Worm (Caenorhabditis elegans) whole organism, early embryonic: ENCODE data around the gene ttr-48.

ENCODE experiments used
- flt-1 ChIP-seq: fragments of 200-800 bp; sonication (Bioruptor generic); IDR thresholded peaks from 2 replicates; pipeline ENCODE4 v1.3.6; 2022; ENCODE audit warnings: missing genetic modification characterization, missing compliant biosample characterization
- hnd-1 ChIP-seq: sonication (generic microtip); optimal IDR thresholded peaks from 2 replicates; lab custom pipeline; 2016; ENCODE audit warnings: missing genetic modification characterization, missing compliant biosample characterization

DNA sequence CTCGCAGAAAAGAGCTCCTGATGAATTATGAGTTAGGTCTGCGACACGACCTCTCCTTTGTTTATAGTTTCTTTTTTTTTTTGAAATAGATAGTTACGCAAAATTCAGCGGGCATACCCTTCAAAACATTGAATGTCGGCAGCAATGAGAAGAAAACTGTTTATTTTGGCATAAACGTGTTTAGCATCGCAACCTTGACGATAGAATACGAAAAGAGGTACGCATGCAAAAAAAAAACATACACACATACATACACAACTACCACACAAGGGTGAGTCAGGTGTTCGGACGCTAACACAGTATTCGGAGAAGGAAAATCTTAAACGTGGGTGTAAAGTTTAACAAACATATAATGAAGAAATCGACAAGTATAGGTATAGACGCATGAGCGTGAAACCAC lies 6.6 kb downstream of the ttr-48 start:
- no peak for TF ChIP-seq hnd-1 (tag; lab: Kevin White, UChicago)
- TF ChIP-seq flt-1: no peak
